Fruit fly (Drosophila melanogaster): ENCODE results near the gene Oscillin.

Gene Oscillin

dm6 chr2L:5553750-5554149 lies 6.9 kb downstream of the Oscillin start, which contains the start of the genes CG14013 and CG14017:
TSS of gene CG14013 (minus strand) at chr2L:5553850.
TSS of gene CG14017 (plus strand) at chr2L:5553897.
- TF ChIP-seq CG15710 (tag; optimal IDR thresholded peaks at IDR 0.05): no peak
- TF ChIP-seq CG9948 (tag; optimal IDR thresholded peaks at IDR 0.05): no peak
- TF ChIP-seq CG10348 (GFP tag; IDR thresholded peaks at IDR 0.05): no peak
- TF ChIP-seq CG17806 (tag; optimal IDR thresholded peaks at IDR 0.05): no peak
- TF ChIP-seq Pif1A (GFP tag; optimal IDR thresholded peaks at IDR 0.05): no peak
- no peak for TF ChIP-seq gl (tag; optimal IDR thresholded peaks at IDR 0.05)
- no peak for TF ChIP-seq CG13204 (GFP tag; optimal IDR thresholded peaks at IDR 0.05)
- no peak for TF ChIP-seq CG32121 (GFP tag; IDR thresholded peaks at IDR 0.05)
- TF ChIP-seq CG4496 (GFP tag; IDR thresholded peaks at IDR 0.05): no peak
- no peak for TF ChIP-seq CG34367 (tag; optimal IDR thresholded peaks at IDR 0.05)
- no peak for TF ChIP-seq D1 (tag; optimal IDR thresholded peaks at IDR 0.05)
- no peak for TF ChIP-seq Pif1B (GFP tag; optimal IDR thresholded peaks at IDR 0.05)
- TF ChIP-seq Ets98B (GFP tag; IDR thresholded peaks at IDR 0.05): no peak
- TF ChIP-seq CG12605 (GFP tag; IDR thresholded peaks at IDR 0.05): no peak
- no peak for TF ChIP-seq CG14655 (GFP tag; optimal IDR thresholded peaks at IDR 0.05)
- TF ChIP-seq Snoo (tag; optimal IDR thresholded peaks at IDR 0.05): no peak
- TF ChIP-seq fd96Ca (GFP tag; IDR thresholded peaks at IDR 0.05): no peak
- no peak for TF ChIP-seq CG8301 (tag; optimal IDR thresholded peaks at IDR 0.05)
- TF ChIP-seq EcR (GFP tag; optimal IDR thresholded peaks at IDR 0.05): no peak
- TF ChIP-seq CG8159 (tag; optimal IDR thresholded peaks at IDR 0.05): no peak

- no peak for TF ChIP-seq CG14655 (GFP tag; optimal IDR thresholded peaks at IDR 0.05)
- TF ChIP-seq CG32121 (GFP tag; IDR thresholded peaks at IDR 0.05): no peak
- no peak for TF ChIP-seq EcR (GFP tag; optimal IDR thresholded peaks at IDR 0.05)
- TF ChIP-seq CG8159 (tag; optimal IDR thresholded peaks at IDR 0.05): no peak
- TF ChIP-seq CG13204 (GFP tag; optimal IDR thresholded peaks at IDR 0.05): no peak
- no peak for TF ChIP-seq Snoo (tag; optimal IDR thresholded peaks at IDR 0.05)
- no peak for TF ChIP-seq Pif1B (GFP tag; optimal IDR thresholded peaks at IDR 0.05)
- TF ChIP-seq CG17806 (tag; optimal IDR thresholded peaks at IDR 0.05): no peak
- no peak for TF ChIP-seq Ets98B (GFP tag; IDR thresholded peaks at IDR 0.05)
- no peak for TF ChIP-seq CG34367 (tag; optimal IDR thresholded peaks at IDR 0.05)
- no peak for TF ChIP-seq Pif1A (GFP tag; optimal IDR thresholded peaks at IDR 0.05)
- no peak for TF ChIP-seq CG4496 (GFP tag; IDR thresholded peaks at IDR 0.05)
- TF ChIP-seq gl (tag; optimal IDR thresholded peaks at IDR 0.05): no peak
- no peak for TF ChIP-seq rn (GFP tag; IDR thresholded peaks at IDR 0.05)
- TF ChIP-seq CG15710 (tag; optimal IDR thresholded peaks at IDR 0.05): no peak
- no peak for TF ChIP-seq CG12605 (GFP tag; IDR thresholded peaks at IDR 0.05)
- no peak for TF ChIP-seq fd96Ca (GFP tag; IDR thresholded peaks at IDR 0.05)
- TF ChIP-seq CG10348 (GFP tag; IDR thresholded peaks at IDR 0.05): no peak
- no peak for TF ChIP-seq CG8301 (tag; optimal IDR thresholded peaks at IDR 0.05)
- no peak for TF ChIP-seq D1 (tag; optimal IDR thresholded peaks at IDR 0.05)
Observed at dm6 chr2L:5554818-5555217, 7.9 kb downstream of the Oscillin start, which contains the start of gene GluRIIA. TSS of gene GluRIIA (plus strand) at chr2L:5555072.

DNA sequence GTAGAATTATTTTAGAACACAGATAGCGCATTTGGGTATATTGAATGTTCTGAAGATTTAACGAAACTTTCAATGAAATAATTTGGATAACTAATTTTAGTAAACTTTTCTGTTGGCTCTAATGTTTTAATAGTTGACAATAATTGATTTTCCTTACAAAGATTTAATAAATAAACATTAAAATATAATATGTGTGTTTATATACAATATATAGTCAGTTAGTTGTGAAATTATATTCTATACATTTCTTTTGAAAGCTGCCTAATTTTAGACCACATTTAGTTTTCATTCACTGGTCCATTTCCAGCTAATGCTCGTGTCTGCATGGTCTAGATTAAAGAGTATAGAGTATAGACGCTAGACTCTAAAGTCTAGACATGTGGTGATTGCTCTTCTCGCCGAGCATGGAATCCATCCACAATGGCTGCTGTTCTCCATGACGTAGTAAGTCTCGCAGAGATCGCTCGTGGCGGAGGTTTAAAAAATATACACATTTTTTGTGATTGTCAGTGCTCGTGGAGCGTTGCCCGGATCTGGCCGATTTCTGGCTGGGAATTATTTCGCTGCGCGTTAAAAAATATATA lies 12.0 kb downstream of the Oscillin start, which contains the start of gene GluRIIB:
GluRIIB (plus strand) TSS at position 534 of the 584 bp plus-strand sequence.
- no peak for TF ChIP-seq CG32121 (GFP tag; IDR thresholded peaks at IDR 0.05)
- peak; percentile 20 for TF ChIP-seq CG14655 (GFP tag; optimal IDR thresholded peaks at IDR 0.05)
- no peak for TF ChIP-seq CG13204 (GFP tag; optimal IDR thresholded peaks at IDR 0.05)

dm6 chr2L:5567103-5567502 lies 20.2 kb downstream of the Oscillin start:
- no peak for TF ChIP-seq EcR (GFP tag; optimal IDR thresholded peaks at IDR 0.05)
- no peak for TF ChIP-seq Snoo (tag; optimal IDR thresholded peaks at IDR 0.05)
- TF ChIP-seq Pif1A (GFP tag; optimal IDR thresholded peaks at IDR 0.05): peak; percentile 20
- peak; percentile 57 for TF ChIP-seq CG9948 (tag; optimal IDR thresholded peaks at IDR 0.05)
- TF ChIP-seq CG4496 (GFP tag; IDR thresholded peaks at IDR 0.05): peak; percentile 89
- TF ChIP-seq gl (tag; optimal IDR thresholded peaks at IDR 0.05): no peak
- peak; percentile 60 for TF ChIP-seq CG17806 (tag; optimal IDR thresholded peaks at IDR 0.05)
- TF ChIP-seq CG10348 (GFP tag; IDR thresholded peaks at IDR 0.05): no peak
- peak; percentile 44; the same call in 1 of the 3 replicates for TF ChIP-seq fd96Ca (GFP tag; IDR thresholded peaks at IDR 0.05)
- TF ChIP-seq CG34367 (tag; optimal IDR thresholded peaks at IDR 0.05): peak; percentile 30
- no peak for TF ChIP-seq D1 (tag; optimal IDR thresholded peaks at IDR 0.05)
- TF ChIP-seq CG15710 (tag; optimal IDR thresholded peaks at IDR 0.05): peak; percentile 64
- TF ChIP-seq Pif1B (GFP tag; optimal IDR thresholded peaks at IDR 0.05): peak; percentile 0
- no peak for TF ChIP-seq CG13204 (GFP tag; optimal IDR thresholded peaks at IDR 0.05)
- peak; percentile 71 for TF ChIP-seq CG8159 (tag; optimal IDR thresholded peaks at IDR 0.05)
- TF ChIP-seq Ets98B (GFP tag; IDR thresholded peaks at IDR 0.05): peak; percentile 84
- peak; percentile 63 for TF ChIP-seq CG14655 (GFP tag; optimal IDR thresholded peaks at IDR 0.05)
- TF ChIP-seq CG32121 (GFP tag; IDR thresholded peaks at IDR 0.05): peak; percentile 72; the same call in 1 of the 2 replicates
- TF ChIP-seq CG8301 (tag; optimal IDR thresholded peaks at IDR 0.05): peak; percentile 63
- TF ChIP-seq rn (GFP tag; IDR thresholded peaks at IDR 0.05): peak; percentile 40; the same call in 1 of the 2 replicates
- peak; percentile 81 for TF ChIP-seq CG12605 (GFP tag; IDR thresholded peaks at IDR 0.05)

dm6 chr2L:5569503-5569902 lies 22.6 kb downstream of the Oscillin start:
- no peak for TF ChIP-seq D1 (tag; optimal IDR thresholded peaks at IDR 0.05)
- no peak for TF ChIP-seq CG4496 (GFP tag; IDR thresholded peaks at IDR 0.05)
- peak; percentile 26 for TF ChIP-seq Pif1B (GFP tag; optimal IDR thresholded peaks at IDR 0.05)
- TF ChIP-seq Snoo (tag; optimal IDR thresholded peaks at IDR 0.05): no peak
- no peak for TF ChIP-seq CG12605 (GFP tag; IDR thresholded peaks at IDR 0.05)
- peak; percentile 48 for TF ChIP-seq CG14655 (GFP tag; optimal IDR thresholded peaks at IDR 0.05)
- TF ChIP-seq CG8159 (tag; optimal IDR thresholded peaks at IDR 0.05): peak; percentile 62
- peak; percentile 49; the same call in 2 of the 3 replicates for TF ChIP-seq fd96Ca (GFP tag; IDR thresholded peaks at IDR 0.05)
- TF ChIP-seq EcR (GFP tag; optimal IDR thresholded peaks at IDR 0.05): no peak
- TF ChIP-seq CG15710 (tag; optimal IDR thresholded peaks at IDR 0.05): peak; percentile 57
- peak; percentile 43; the same call in 1 of the 2 replicates for TF ChIP-seq Ets98B (GFP tag; IDR thresholded peaks at IDR 0.05)
- no peak for TF ChIP-seq CG10348 (GFP tag; IDR thresholded peaks at IDR 0.05)
- TF ChIP-seq CG8301 (tag; optimal IDR thresholded peaks at IDR 0.05): no peak
- peak; percentile 30 for TF ChIP-seq Pif1A (GFP tag; optimal IDR thresholded peaks at IDR 0.05)

All from whole organism, pupa.